Fruit fly (Drosophila melanogaster): ENCODE results near the gene CG3226.

The CG3226 gene

dm6 chrX:6654198-6654831 lies at the start of gene CG3226, which contains the start of gene Cdc7:
Gene CG3226 (minus strand): TSS chrX:6654248.
Gene Cdc7 (plus strand): TSS chrX:6654541.
- TF ChIP-seq CG8478 (optimal IDR thresholded peaks at IDR 0.05): no peak
- TF ChIP-seq CTCF (optimal IDR thresholded peaks at IDR 0.05): peak in 1 of 2 experiments; percentile 39

dm6 chrX:6703237-6703636 lies 49.2 kb upstream of the CG3226 start:
- no peak for TF ChIP-seq CG8478 (optimal IDR thresholded peaks at IDR 0.05)
- TF ChIP-seq CTCF (optimal IDR thresholded peaks at IDR 0.05): no peak

dm6 chrX:6702591-6702990 lies 48.5 kb upstream of the CG3226 start:
- no peak for TF ChIP-seq CTCF (optimal IDR thresholded peaks at IDR 0.05)
- TF ChIP-seq CG8478 (optimal IDR thresholded peaks at IDR 0.05): no peak

- no peak for TF ChIP-seq CG8478 (optimal IDR thresholded peaks at IDR 0.05)
- TF ChIP-seq CTCF (optimal IDR thresholded peaks at IDR 0.05): no peak
Measured at dm6 chrX:6702028-6702433, 48.0 kb upstream of the CG3226 start.

- TF ChIP-seq CG8478 (optimal IDR thresholded peaks at IDR 0.05) (no peak), CTCF (optimal IDR thresholded peaks at IDR 0.05) (no peak)
Measured at dm6 chrX:6700990-6701530, 47.0 kb upstream of the CG3226 start.

dm6 chrX:6700263-6700989 lies 46.4 kb upstream of the CG3226 start:
- no peak for TF ChIP-seq CG8478 (optimal IDR thresholded peaks at IDR 0.05)
- TF ChIP-seq CTCF (optimal IDR thresholded peaks at IDR 0.05): no peak

dm6 chrX:6699255-6699885 lies 45.3 kb upstream of the CG3226 start, which contains the start of gene CG14441:
Gene CG14441 (plus strand): TSS chrX:6699508.
- TF ChIP-seq CTCF (optimal IDR thresholded peaks at IDR 0.05): no peak
- TF ChIP-seq CG8478 (optimal IDR thresholded peaks at IDR 0.05): no peak

dm6 chrX:6698248-6698812 lies 44.3 kb upstream of the CG3226 start, which contains the start of gene CG14440:
Gene CG14440 (minus strand): TSS chrX:6698567.
- TF ChIP-seq CG8478 (optimal IDR thresholded peaks at IDR 0.05): no peak
- no peak for TF ChIP-seq CTCF (optimal IDR thresholded peaks at IDR 0.05)

dm6 chrX:6696467-6696866 lies 42.4 kb upstream of the CG3226 start:
- TF ChIP-seq CTCF (optimal IDR thresholded peaks at IDR 0.05): no peak
- no peak for TF ChIP-seq CG8478 (optimal IDR thresholded peaks at IDR 0.05)

- no peak for TF ChIP-seq CTCF (optimal IDR thresholded peaks at IDR 0.05)
- no peak for TF ChIP-seq CG8478 (optimal IDR thresholded peaks at IDR 0.05)
Measured at dm6 chrX:6694979-6695388, 40.9 kb upstream of the CG3226 start, which contains the start of gene CG14442. Gene CG14442 (minus strand): TSS chrX:6695007.

dm6 chrX:6694105-6694788 lies 40.2 kb upstream of the CG3226 start:
- TF ChIP-seq CTCF (optimal IDR thresholded peaks at IDR 0.05) (no peak), CG8478 (optimal IDR thresholded peaks at IDR 0.05) (no peak)

dm6 chrX:6688620-6689400 lies 34.8 kb upstream of the CG3226 start, which contains the start of gene CG3184:
Gene CG3184 (minus strand): TSS chrX:6688774.
- TF ChIP-seq CTCF (optimal IDR thresholded peaks at IDR 0.05): no peak
- TF ChIP-seq CG8478 (optimal IDR thresholded peaks at IDR 0.05): no peak

- TF ChIP-seq CG8478 (optimal IDR thresholded peaks at IDR 0.05): no peak
- TF ChIP-seq CTCF (optimal IDR thresholded peaks at IDR 0.05): no peak
Measured at dm6 chrX:6687267-6687666, 33.2 kb upstream of the CG3226 start, which contains the start of gene CG44303. Gene CG44303 (minus strand): TSS chrX:6687420.
